Fruit fly (Drosophila melanogaster): ENCODE measurements around the gene Orct.

Orct gene

dm6 chr3R:24295556-24296465 lies 19.8 kb downstream of the Orct start (continued):
- peak; percentile 64 for TF ChIP-seq kay (GFP tag; optimal IDR thresholded peaks at IDR 0.05)
- TF ChIP-seq HLH4C (GFP tag; IDR thresholded peaks at IDR 0.05; ENCODE audit: partially characterized antibody), result no peak
- TF ChIP-seq CG17912 (GFP tag; optimal IDR thresholded peaks at IDR 0.05), result no peak
- peak; percentile 25 for TF ChIP-seq CG15073 (GFP tag; optimal IDR thresholded peaks at IDR 0.05)
- no peak for TF ChIP-seq yki (optimal IDR thresholded peaks at IDR 0.05)
- TF ChIP-seq CG10543 (GFP tag; optimal IDR thresholded peaks at IDR 0.05), result peak; percentile 46
- TF ChIP-seq abd-A (tag; optimal IDR thresholded peaks at IDR 0.05), result no peak
- TF ChIP-seq wdn (GFP tag; IDR thresholded peaks at IDR 0.05), result peak; percentile 82
- TF ChIP-seq CG12104 (GFP tag; optimal IDR thresholded peaks at IDR 0.05), result peak; percentile 63
- TF ChIP-seq Sry-β (GFP tag; optimal IDR thresholded peaks at IDR 0.05), result no peak
- TF ChIP-seq tna (GFP tag; IDR thresholded peaks at IDR 0.05; ENCODE audit: partially characterized antibody), result no peak
- TF ChIP-seq CG4707 (GFP tag; optimal IDR thresholded peaks at IDR 0.05), result peak; percentile 61
- TF ChIP-seq CG7556 (GFP tag; optimal IDR thresholded peaks at IDR 0.05), result peak; percentile 78
- TF ChIP-seq nau (GFP tag; optimal IDR thresholded peaks at IDR 0.05), result peak; percentile 12
- peak; percentile 73 for TF ChIP-seq nmo (GFP tag; optimal IDR thresholded peaks at IDR 0.05)
- no peak for TF ChIP-seq CG8359 (GFP tag; optimal IDR thresholded peaks at IDR 0.05; ENCODE audit: borderline replicate concordance)
- no peak for TF ChIP-seq sima (GFP tag; optimal IDR thresholded peaks at IDR 0.05)
- TF ChIP-seq psq (GFP tag; optimal IDR thresholded peaks at IDR 0.05), result no peak
- TF ChIP-seq Mrtf (GFP tag; IDR thresholded peaks at IDR 0.05), result peak; percentile 79
- TF ChIP-seq Doc2 (GFP tag; IDR thresholded peaks at IDR 0.05), result peak; percentile 30; the same call in 1 of the 2 replicates
- no peak for TF ChIP-seq crol (GFP tag; IDR thresholded peaks at IDR 0.05)
- TF ChIP-seq ttk (GFP tag; IDR thresholded peaks at IDR 0.05), result peak; percentile 60
- peak; percentile 87 for TF ChIP-seq row (GFP tag; IDR thresholded peaks at IDR 0.05)
- TF ChIP-seq zen (tag; optimal IDR thresholded peaks at IDR 0.05), result peak; percentile 66
- peak; percentile 76 for TF ChIP-seq Aef1 (GFP tag; IDR thresholded peaks at IDR 0.05)
- peak; percentile 77 for TF ChIP-seq CG4820 (GFP tag; optimal IDR thresholded peaks at IDR 0.05)
- peak; percentile 37; the same call in 1 of the 2 replicates for TF ChIP-seq Oaz (GFP tag; IDR thresholded peaks at IDR 0.05)
- TF ChIP-seq pum (GFP tag; optimal IDR thresholded peaks at IDR 0.05), result peak; percentile 62
- TF ChIP-seq CG15696 (tag; optimal IDR thresholded peaks at IDR 0.05), result peak; percentile 88
- peak; percentile 78 for TF ChIP-seq Fer3 (tag; optimal IDR thresholded peaks at IDR 0.05)
- TF ChIP-seq CG6683 (GFP tag; optimal IDR thresholded peaks at IDR 0.05), result no peak
- TF ChIP-seq fd64A (GFP tag; optimal IDR thresholded peaks at IDR 0.05), result no peak
- no peak for TF ChIP-seq mld (GFP tag; IDR thresholded peaks at IDR 0.05; ENCODE audit: partially characterized antibody)
- no peak for TF ChIP-seq CG42726 (GFP tag; IDR thresholded peaks at IDR 0.05; ENCODE audit: partially characterized antibody)
- TF ChIP-seq shn (GFP tag; optimal IDR thresholded peaks at IDR 0.05), result peak; percentile 27
- TF ChIP-seq tx (GFP tag; optimal IDR thresholded peaks at IDR 0.05), result peak; percentile 42
- peak; percentile 70 for TF ChIP-seq CG11085 (GFP tag; IDR thresholded peaks at IDR 0.05)
- TF ChIP-seq CG13775 (GFP tag; optimal IDR thresholded peaks at IDR 0.05), result peak; percentile 77
- peak; percentile 84 for TF ChIP-seq CG9932 (GFP tag; IDR thresholded peaks at IDR 0.05)
- no peak for TF ChIP-seq CG3838 (GFP tag; optimal IDR thresholded peaks at IDR 0.05)
- no peak for TF ChIP-seq lov (optimal IDR thresholded peaks at IDR 0.05)
- TF ChIP-seq lov (GFP tag; IDR thresholded peaks at IDR 0.05), result 0 out of 3 replicates have a peak, but pooled peaks have one; percentile 83
- peak; percentile 74 for TF ChIP-seq Sox102F (GFP tag; optimal IDR thresholded peaks at IDR 0.05)
- TF ChIP-seq tio (GFP tag; optimal IDR thresholded peaks at IDR 0.05), result peak; percentile 76
- no peak for TF ChIP-seq CG6791 (GFP tag; IDR thresholded peaks at IDR 0.05; ENCODE audit: partially characterized antibody)
- peak; percentile 69 for TF ChIP-seq dan (GFP tag; IDR thresholded peaks at IDR 0.05)
- TF ChIP-seq Chrac-16 (GFP tag; optimal IDR thresholded peaks at IDR 0.05), result peak; percentile 82
- TF ChIP-seq da (GFP tag; optimal IDR thresholded peaks at IDR 0.05), result no peak
- TF ChIP-seq Stat92E (GFP tag; optimal IDR thresholded peaks at IDR 0.05), result no peak
